Fruit fly (Drosophila melanogaster) whole organism, pupa: ENCODE results near the gene Fitm.

Experiments
- CG10348 ChIP-seq: fragments of 200-800 bp; sonication (Bioruptor generic); IDR thresholded peaks from 2 replicates; pipeline ENCODE4 v1.3.6; 2022; ENCODE audit warnings: missing biosample characterization, missing genetic modification characterization
- CG12605 ChIP-seq: fragments of 200-800 bp; sonication (Bioruptor generic); IDR thresholded peaks from 2 replicates; pipeline ENCODE4 v1.3.6; 2022; ENCODE audit warnings: missing biosample characterization, missing genetic modification characterization
- CG13204 ChIP-seq: fragments of 200-800 bp; sonication (Bioruptor generic); optimal IDR thresholded peaks from 2 replicates; lab custom pipeline; 2018; ENCODE audit warnings: missing biosample characterization, mild to moderate bottlenecking, missing genetic modification characterization, moderate library complexity
- CG14655 ChIP-seq: fragments of 200-800 bp; sonication (Bioruptor generic); optimal IDR thresholded peaks from 3 replicates; lab custom pipeline; 2017; ENCODE audit warnings: mild to moderate bottlenecking, missing biosample characterization, missing genetic modification reagents, missing genetic modification characterization
- CG15710 ChIP-seq: fragments of 200-800 bp; sonication (Bioruptor generic); optimal IDR thresholded peaks from 2 replicates; lab custom pipeline; 2018; ENCODE audit warnings: missing biosample characterization, mild to moderate bottlenecking, missing genetic modification characterization, moderate library complexity
- CG17806 ChIP-seq: fragments of 200-800 bp; sonication (Bioruptor generic); optimal IDR thresholded peaks from 2 replicates; lab custom pipeline; 2018; ENCODE audit warnings: missing biosample characterization, mild to moderate bottlenecking, missing genetic modification characterization, moderate library complexity
- CG32121 ChIP-seq: fragments of 200-800 bp; sonication (Bioruptor generic); IDR thresholded peaks from 2 replicates; pipeline ENCODE4 v1.3.6; 2022; ENCODE audit warnings: missing biosample characterization, missing genetic modification characterization
- CG34367 ChIP-seq: fragments of 200-800 bp; sonication (Bioruptor generic); optimal IDR thresholded peaks from 2 replicates; lab custom pipeline; 2018; ENCODE audit warnings: missing biosample characterization, mild to moderate bottlenecking, missing genetic modification characterization
- CG4496 ChIP-seq: fragments of 200-800 bp; sonication (Bioruptor generic); IDR thresholded peaks from 3 replicates; pipeline ENCODE4 v1.3.6; 2022; ENCODE audit warnings: missing biosample characterization, missing genetic modification characterization
- CG8159 ChIP-seq: fragments of 200-800 bp; sonication (Bioruptor generic); optimal IDR thresholded peaks from 3 replicates; lab custom pipeline; 2018; ENCODE audit warnings: missing biosample characterization, mild to moderate bottlenecking, missing genetic modification characterization, moderate library complexity
- CG8301 ChIP-seq: fragments of 200-800 bp; sonication (Bioruptor generic); optimal IDR thresholded peaks from 2 replicates; lab custom pipeline; 2018; ENCODE audit warnings: missing biosample characterization, mild to moderate bottlenecking, missing genetic modification characterization
- CG9948 ChIP-seq: fragments of 200-800 bp; sonication (Bioruptor generic); optimal IDR thresholded peaks from 2 replicates; lab custom pipeline; 2018; ENCODE audit warnings: missing biosample characterization, mild to moderate bottlenecking, missing genetic modification characterization, moderate library complexity
- D1 ChIP-seq: fragments of 200-800 bp; sonication (Bioruptor generic); optimal IDR thresholded peaks from 2 replicates; lab custom pipeline; 2018; ENCODE audit warnings: missing biosample characterization, mild to moderate bottlenecking, missing genetic modification characterization, moderate library complexity
- EcR ChIP-seq: fragments of 200-800 bp; sonication (Bioruptor generic); optimal IDR thresholded peaks from 3 replicates; lab custom pipeline; 2019; ENCODE audit warnings: missing biosample characterization, missing genetic modification characterization, mild to moderate bottlenecking, moderate library complexity, missing genetic modification reagents
- Ets98B ChIP-seq: fragments of 200-800 bp; sonication (Bioruptor generic); IDR thresholded peaks from 2 replicates; pipeline ENCODE4 v1.3.6; 2022; ENCODE audit warnings: missing biosample characterization, missing genetic modification characterization
- Pif1A ChIP-seq: fragments of 200-800 bp; sonication (Bioruptor generic); optimal IDR thresholded peaks from 3 replicates; lab custom pipeline; 2016; ENCODE audit warnings: missing biosample characterization, missing genetic modification characterization
- Pif1B ChIP-seq: fragments of 200-800 bp; sonication (Bioruptor generic); optimal IDR thresholded peaks from 3 replicates; lab custom pipeline; 2016; ENCODE audit warnings: missing biosample characterization, missing genetic modification characterization
- Snoo ChIP-seq: fragments of 200-800 bp; sonication (Bioruptor generic); optimal IDR thresholded peaks from 3 replicates; lab custom pipeline; 2017; ENCODE audit warnings: missing biosample characterization, mild to moderate bottlenecking, missing genetic modification characterization, inconsistent platforms
- fd96Ca ChIP-seq: fragments of 200-800 bp; sonication (Bioruptor generic); IDR thresholded peaks from 3 replicates; pipeline ENCODE4 v1.3.6; 2022; ENCODE audit warnings: missing biosample characterization, missing genetic modification characterization
- gl ChIP-seq: fragments of 200-800 bp; sonication (Bioruptor generic); optimal IDR thresholded peaks from 2 replicates; lab custom pipeline; 2018; ENCODE audit warnings: missing biosample characterization, mild to moderate bottlenecking, missing genetic modification characterization
- rn ChIP-seq: fragments of 200-800 bp; sonication (Bioruptor generic); IDR thresholded peaks from 2 replicates; pipeline ENCODE4 v1.3.6; 2022; ENCODE audit warnings: missing biosample characterization, missing genetic modification characterization

Fitm gene

DNA sequence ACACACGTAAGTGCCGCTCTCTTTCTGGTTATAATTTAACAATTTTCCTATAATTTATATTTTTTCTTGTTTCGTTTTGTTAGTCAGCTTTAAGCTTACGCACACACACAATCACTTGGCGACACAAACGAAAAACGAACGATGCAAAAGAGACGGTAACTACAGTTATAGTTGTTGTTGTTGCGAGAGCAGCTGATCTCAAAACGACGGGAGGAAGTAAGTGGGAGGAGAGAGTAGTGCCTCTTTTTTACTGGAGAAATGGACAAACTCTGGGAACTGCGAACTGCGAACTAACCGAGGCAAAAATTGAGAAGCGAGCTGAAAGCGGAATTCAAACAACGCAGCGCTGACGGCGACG, 38.6 kb upstream of the Fitm start:
- TF ChIP-seq CG8159 (tag; lab: Kevin White, UChicago) (peak; percentile 20), Ets98B (GFP tag; lab: Robert Waterston, UW) (no peak), CG12605 (GFP tag; lab: Robert Waterston, UW) (0 out of 2 replicates have a peak, but pooled peaks have one; percentile 7), gl (tag; lab: Kevin White, UChicago) (no peak), D1 (no peak), CG13204 (GFP tag; lab: Kevin White, UChicago) (no peak), CG10348 (GFP tag; lab: Robert Waterston, UW) (no peak), CG14655 (GFP tag; lab: Kevin White, UChicago) (no peak), CG32121 (no peak), rn (GFP tag; lab: Robert Waterston, UW) (no peak), CG8301 (tag; lab: Kevin White, UChicago) (no peak), fd96Ca (GFP tag; lab: Robert Waterston, UW) (no peak), CG15710 (tag; lab: Kevin White, UChicago) (no peak), CG17806 (tag; lab: Kevin White, UChicago) (no peak), Pif1A (GFP tag; lab: Kevin White, UChicago) (peak; percentile 22), CG9948 (tag; lab: Kevin White, UChicago) (no peak), CG34367 (no peak), Snoo (tag; lab: Kevin White, UChicago) (no peak), EcR (peak; percentile 49)

DNA sequence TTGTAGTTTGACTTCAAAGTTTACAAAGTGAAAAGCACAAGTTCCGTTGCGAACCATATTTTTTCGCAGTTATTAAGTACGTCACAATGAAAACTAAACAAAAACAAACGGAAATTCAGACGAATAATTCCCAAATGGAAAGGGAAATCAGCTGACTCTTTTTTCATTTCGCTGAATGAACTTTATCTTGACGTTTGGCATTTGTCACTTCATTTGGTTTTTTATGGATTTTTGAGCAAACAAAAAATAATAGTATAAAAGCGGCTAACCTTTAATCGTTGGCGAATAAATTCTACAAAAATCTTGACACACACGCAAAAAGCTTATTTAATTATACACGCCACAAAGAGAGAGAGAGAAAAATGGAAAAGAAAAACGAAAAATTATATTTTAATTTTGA, 37.8 kb upstream of the Fitm start:
- no peak for TF ChIP-seq CG8301 (tag; lab: Kevin White, UChicago)
- TF ChIP-seq EcR, result no peak
- TF ChIP-seq CG32121, result no peak
- no peak for TF ChIP-seq CG4496 (GFP tag; lab: Robert Waterston, UW)
- TF ChIP-seq rn (GFP tag; lab: Robert Waterston, UW), result no peak

DNA sequence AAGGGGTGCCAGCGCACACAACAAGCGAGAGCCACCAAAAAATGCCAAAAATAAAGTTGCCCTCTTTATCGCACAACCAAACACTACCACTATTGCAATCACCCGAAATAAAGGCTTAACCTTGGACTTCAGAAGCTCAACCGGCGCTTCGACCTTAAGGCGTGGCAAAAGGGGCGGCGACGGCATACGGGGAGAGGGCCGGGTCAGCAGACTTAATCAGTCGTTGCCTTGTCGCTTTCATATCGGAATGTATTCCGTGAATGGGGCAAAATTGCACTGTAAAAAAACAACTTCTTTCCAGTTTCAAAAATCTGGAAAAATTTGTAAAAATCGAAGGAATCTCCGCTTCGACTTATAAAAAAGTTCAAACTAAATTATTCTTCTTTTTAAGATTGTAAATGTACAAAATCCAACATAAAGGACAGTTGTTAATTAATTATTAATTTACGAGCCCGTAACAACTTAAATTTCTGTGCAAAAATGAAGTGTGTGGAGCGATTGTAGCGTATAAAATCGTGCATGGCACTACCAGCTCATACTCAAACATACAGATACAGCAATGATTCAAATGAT, 37.2 kb upstream of the Fitm start:
- TF ChIP-seq CG8159 (tag; lab: Kevin White, UChicago), result peak; percentile 40
- TF ChIP-seq Pif1A (GFP tag; lab: Kevin White, UChicago), result peak; percentile 18
- TF ChIP-seq CG12605 (GFP tag; lab: Robert Waterston, UW), result no peak
- TF ChIP-seq Snoo (tag; lab: Kevin White, UChicago), result peak; percentile 49
- no peak for TF ChIP-seq Pif1B
- peak; percentile 47 for TF ChIP-seq EcR
- TF ChIP-seq CG8301 (tag; lab: Kevin White, UChicago), result peak; percentile 18
- no peak for TF ChIP-seq gl (tag; lab: Kevin White, UChicago)
- TF ChIP-seq CG32121, result no peak
- peak; percentile 1 for TF ChIP-seq CG34367
- TF ChIP-seq CG15710 (tag; lab: Kevin White, UChicago), result peak; percentile 20
- TF ChIP-seq CG17806 (tag; lab: Kevin White, UChicago), result peak; percentile 13

DNA sequence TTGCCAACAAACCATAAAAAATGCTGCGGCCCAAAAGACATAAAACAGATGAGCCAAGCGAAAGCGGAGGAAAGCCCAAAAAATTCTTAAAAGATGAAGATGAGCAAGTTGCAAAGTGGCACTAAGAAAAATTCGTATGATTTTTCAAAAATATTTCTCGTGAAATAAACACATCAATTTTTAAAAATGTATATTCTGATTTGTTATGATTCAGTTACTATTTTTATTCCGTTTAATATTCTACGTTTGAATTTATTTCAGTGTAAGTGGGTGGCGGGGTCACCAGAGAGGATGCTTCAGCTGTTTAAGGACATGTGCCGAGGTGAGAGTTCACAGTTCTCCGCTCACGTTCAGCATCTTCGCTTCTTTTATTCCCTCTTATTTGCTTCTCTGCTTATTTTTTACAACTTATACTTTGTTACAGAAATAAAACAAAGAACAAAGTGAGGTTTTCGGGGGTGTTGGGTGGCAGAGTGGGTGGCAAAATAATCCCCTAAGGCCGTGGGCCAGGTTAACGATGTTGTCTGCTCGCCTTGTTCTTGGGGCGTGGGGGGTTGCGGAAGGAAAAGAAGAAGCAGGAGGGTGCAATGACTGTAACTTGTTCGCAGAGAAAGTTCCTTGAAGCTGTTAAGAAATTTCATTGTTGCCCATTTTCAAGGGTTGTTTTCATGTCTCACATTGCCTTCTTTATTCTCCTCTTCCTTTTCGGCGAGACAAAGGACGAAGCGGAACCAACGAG, 36.6 kb upstream of the Fitm start:
- TF ChIP-seq fd96Ca (GFP tag; lab: Robert Waterston, UW) (no peak), CG9948 (tag; lab: Kevin White, UChicago) (peak; percentile 17), CG13204 (GFP tag; lab: Kevin White, UChicago) (no peak), CG14655 (GFP tag; lab: Kevin White, UChicago) (peak; percentile 18), CG8159 (tag; lab: Kevin White, UChicago) (peak; percentile 52), Snoo (tag; lab: Kevin White, UChicago) (peak; percentile 11), Pif1A (GFP tag; lab: Kevin White, UChicago) (peak; percentile 30), EcR (no peak), Pif1B (no peak), CG4496 (GFP tag; lab: Robert Waterston, UW) (peak; percentile 40; the same call in 1 of the 3 replicates), CG10348 (GFP tag; lab: Robert Waterston, UW) (no peak), rn (GFP tag; lab: Robert Waterston, UW) (no peak), D1 (no peak), CG12605 (GFP tag; lab: Robert Waterston, UW) (no peak), CG34367 (no peak), CG32121 (no peak), Ets98B (GFP tag; lab: Robert Waterston, UW) (no peak), CG17806 (tag; lab: Kevin White, UChicago) (peak; percentile 28), CG15710 (tag; lab: Kevin White, UChicago) (peak; percentile 21), CG8301 (tag; lab: Kevin White, UChicago) (peak; percentile 16), gl (tag; lab: Kevin White, UChicago) (no peak)

DNA sequence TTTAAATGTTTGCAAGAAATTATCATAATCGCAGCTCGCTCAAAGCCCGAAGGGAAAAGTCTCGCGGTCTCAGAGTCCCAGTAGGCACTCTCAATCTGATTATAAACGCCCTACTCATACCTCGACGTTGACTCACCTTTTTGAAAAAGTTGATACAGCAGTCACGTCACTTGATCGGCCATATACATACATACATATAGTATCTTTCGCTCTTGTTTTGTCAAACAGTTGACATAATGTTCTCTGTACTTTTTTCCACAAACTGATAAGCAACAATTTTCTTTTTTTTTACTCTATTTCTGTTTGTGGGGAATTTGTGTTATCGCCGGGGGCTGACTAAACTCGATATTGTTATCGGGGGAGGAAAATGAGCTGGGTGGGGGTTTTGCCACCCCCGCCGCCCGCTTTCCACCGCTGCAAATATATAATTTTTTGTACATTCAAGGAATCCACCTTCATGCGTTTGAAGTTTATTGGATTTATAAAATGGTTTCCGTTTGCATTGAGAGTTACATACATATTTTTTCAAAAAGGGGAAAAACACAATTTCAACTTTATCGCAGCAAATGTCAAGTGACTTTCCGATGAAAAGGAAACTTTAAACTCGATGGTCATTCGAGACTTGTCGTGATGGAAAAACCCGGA, 35.2 kb upstream of the Fitm start:
- no peak for TF ChIP-seq CG8159 (tag; lab: Kevin White, UChicago)

DNA sequence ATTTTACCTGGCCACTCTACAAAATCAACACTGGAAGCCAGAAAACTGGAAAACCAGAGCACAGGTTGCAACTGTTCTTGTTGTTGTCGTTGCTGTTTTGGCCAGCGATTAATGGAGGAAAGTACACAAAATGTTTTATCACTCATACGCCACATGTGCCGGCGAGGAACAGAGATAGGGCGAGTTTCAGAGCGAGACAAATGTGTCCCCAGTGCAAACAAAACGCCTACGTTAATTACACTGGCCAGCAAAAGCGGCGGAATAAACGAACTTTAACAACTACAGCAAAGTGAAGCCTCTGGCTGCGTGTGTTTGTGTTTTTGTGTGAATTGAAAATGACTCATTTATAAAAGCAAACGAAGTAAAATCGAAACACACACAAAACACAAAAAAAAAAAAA, 34.3 kb upstream of the Fitm start:
- TF ChIP-seq CG8159 (tag; lab: Kevin White, UChicago), result no peak
- TF ChIP-seq Snoo (tag; lab: Kevin White, UChicago), result no peak
- no peak for TF ChIP-seq D1
- TF ChIP-seq EcR, result no peak
